Worm (Caenorhabditis elegans) whole organism, mixed stage, embryonic: ENCODE results near the gene jbts-14.

Experiments used
- bed-3 ChIP-seq: fragments of 200-800 bp; sonication (Bioruptor generic); optimal IDR thresholded peaks from 3 replicates; lab custom pipeline; 2018; ENCODE audit warnings: mild to moderate bottlenecking, missing genetic modification characterization, moderate library complexity, missing compliant biosample characterization
- blmp-1 ChIP-seq: fragments of 150-350 bp; optimal IDR thresholded peaks from 2 replicates; lab custom pipeline; 2014; ENCODE audit warnings: missing biosample characterization, missing genetic modification characterization
- ceh-43 ChIP-seq: fragments of 200-800 bp; sonication (Bioruptor generic); optimal IDR thresholded peaks from 2 replicates; lab custom pipeline; 2018; ENCODE audit warnings: mild to moderate bottlenecking, missing genetic modification characterization, moderate library complexity, missing compliant biosample characterization
- ceh-83 ChIP-seq: fragments of 200-800 bp; sonication (Bioruptor generic); optimal IDR thresholded peaks from 2 replicates; lab custom pipeline; 2018; ENCODE audit warnings: mild to moderate bottlenecking, missing genetic modification characterization, missing compliant biosample characterization
- ces-1 ChIP-seq: fragments of 150-350 bp; optimal IDR thresholded peaks from 2 replicates; lab custom pipeline; 2014; ENCODE audit warnings: missing biosample characterization, missing genetic modification reagents, missing genetic modification characterization
- cnd-1 ChIP-seq: fragments of 200-800 bp; sonication (Bioruptor generic); optimal IDR thresholded peaks from 2 replicates; lab custom pipeline; 2018; ENCODE audit warnings: mild to moderate bottlenecking, missing genetic modification characterization, missing compliant biosample characterization
- elt-3 ChIP-seq: fragments of 150-350 bp; optimal IDR thresholded peaks from 2 replicates; lab custom pipeline; 2014; ENCODE audit warnings: missing biosample characterization, missing genetic modification characterization
- flh-1 ChIP-seq: fragments of 200-800 bp; sonication (Bioruptor generic); optimal IDR thresholded peaks from 2 replicates; lab custom pipeline; 2018; ENCODE audit warnings: mild to moderate bottlenecking, missing genetic modification characterization, moderate library complexity, missing compliant biosample characterization
- ham-2 ChIP-seq: fragments of 200-800 bp; sonication (Bioruptor generic); optimal IDR thresholded peaks from 2 replicates; lab custom pipeline; 2018; ENCODE audit warnings: mild to moderate bottlenecking, missing genetic modification characterization, missing compliant biosample characterization
- hlh-1 ChIP-seq: fragments of 150-350 bp; optimal IDR thresholded peaks from 2 replicates; lab custom pipeline; 2014; ENCODE audit warnings: missing biosample characterization, missing genetic modification reagents, missing genetic modification characterization
- lin-13 ChIP-seq: fragments of 150-350 bp; optimal IDR thresholded peaks from 2 replicates; lab custom pipeline; 2014; ENCODE audit warnings: missing biosample characterization, missing genetic modification characterization
- lin-32 ChIP-seq: fragments of 200-800 bp; sonication (Bioruptor generic); optimal IDR thresholded peaks from 2 replicates; lab custom pipeline; 2018; ENCODE audit warnings: mild to moderate bottlenecking, missing genetic modification characterization, missing compliant biosample characterization
- lsy-2 ChIP-seq: fragments of 150-350 bp; optimal IDR thresholded peaks from 2 replicates; lab custom pipeline; 2014; ENCODE audit warnings: missing biosample characterization, missing genetic modification characterization
- mab-5 ChIP-seq: fragments of 150-350 bp; optimal IDR thresholded peaks from 2 replicates; lab custom pipeline; 2014; ENCODE audit warnings: missing biosample characterization, missing genetic modification characterization
- mep-1 ChIP-seq: fragments of 150-350 bp; optimal IDR thresholded peaks from 2 replicates; lab custom pipeline; 2017; ENCODE audit warnings: missing biosample characterization, missing genetic modification reagents, missing genetic modification characterization, inconsistent platforms
- mls-2 ChIP-seq: sonication (generic microtip); optimal IDR thresholded peaks from 2 replicates; lab custom pipeline; 2016; ENCODE audit warnings: mild to moderate bottlenecking, missing genetic modification characterization, moderate library complexity, missing compliant biosample characterization
- nhr-2 ChIP-seq: fragments of 150-350 bp; optimal IDR thresholded peaks from 2 replicates; lab custom pipeline; 2014; ENCODE audit warnings: missing biosample characterization, missing genetic modification characterization
- nhr-237 ChIP-seq: fragments of 150-350 bp; optimal IDR thresholded peaks from 2 replicates; lab custom pipeline; 2014; ENCODE audit warnings: missing biosample characterization, missing genetic modification characterization
- nhr-76 ChIP-seq: sonication (generic microtip); optimal IDR thresholded peaks from 2 replicates; lab custom pipeline; 2017; ENCODE audit warnings: missing biosample characterization, missing genetic modification characterization
- sem-2 ChIP-seq: fragments of 200-800 bp; sonication (Bioruptor generic); optimal IDR thresholded peaks from 2 replicates; lab custom pipeline; 2018; ENCODE audit warnings: mild to moderate bottlenecking, missing genetic modification characterization, missing compliant biosample characterization
- snpc-4 ChIP-seq: fragments of 150-350 bp; optimal IDR thresholded peaks from 2 replicates; lab custom pipeline; 2014; ENCODE audit warnings: missing biosample characterization, missing genetic modification characterization
- sptf-1 ChIP-seq: sonication (generic microtip); optimal IDR thresholded peaks from 2 replicates; lab custom pipeline; 2017; ENCODE audit warnings: mild to moderate bottlenecking, missing genetic modification characterization, moderate library complexity, missing compliant biosample characterization
- tbx-8 ChIP-seq: fragments of 200-800 bp; sonication (Bioruptor generic); optimal IDR thresholded peaks from 2 replicates; lab custom pipeline; 2018; ENCODE audit warnings: mild to moderate bottlenecking, missing genetic modification characterization, moderate library complexity, missing compliant biosample characterization
- unc-120 ChIP-seq: sonication (generic microtip); optimal IDR thresholded peaks from 2 replicates; lab custom pipeline; 2017; ENCODE audit warnings: missing genetic modification characterization, missing compliant biosample characterization; ENCODE audit not compliant: poor library complexity, severe bottlenecking
- unc-39 ChIP-seq: fragments of 150-350 bp; optimal IDR thresholded peaks from 2 replicates; lab custom pipeline; 2014; ENCODE audit warnings: missing biosample characterization, missing genetic modification characterization
- unc-62 ChIP-seq: fragments of 150-350 bp; optimal IDR thresholded peaks from 2 replicates; lab custom pipeline; 2014; ENCODE audit warnings: missing biosample characterization, missing genetic modification reagents, missing genetic modification characterization
- zip-8 ChIP-seq: fragments of 150-350 bp; optimal IDR thresholded peaks from 2 replicates; lab custom pipeline; 2014; ENCODE audit warnings: missing biosample characterization, missing genetic modification characterization
- ztf-11 ChIP-seq: fragments of 150-350 bp; optimal IDR thresholded peaks from 2 replicates; lab custom pipeline; 2014; ENCODE audit warnings: missing biosample characterization, missing genetic modification characterization

jbts-14 gene

DNA sequence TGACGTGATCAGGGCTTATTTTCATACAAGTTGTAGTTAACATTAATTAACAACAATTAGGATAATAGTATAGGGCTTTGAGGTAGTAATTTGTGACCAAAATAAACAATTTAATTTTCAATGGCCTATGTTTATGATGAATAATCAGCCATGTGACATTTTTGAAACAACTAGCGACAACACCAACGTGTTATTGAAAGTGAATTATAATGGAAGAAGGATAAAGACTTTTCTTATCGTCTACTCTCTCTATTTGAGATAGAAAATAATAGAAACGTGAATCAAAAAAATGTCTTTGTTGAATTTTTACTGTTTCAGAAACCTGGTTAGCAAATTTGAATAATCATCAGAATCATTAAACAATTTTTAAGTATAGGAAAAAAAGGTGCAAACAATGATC, 33.7 kb downstream of the jbts-14 start:
- no peak for TF ChIP-seq zip-8 (tag; lab: Kevin White, UChicago)
- no peak for TF ChIP-seq sptf-1 (tag; lab: Kevin White, UChicago)
- no peak for TF ChIP-seq cnd-1 (tag; lab: Kevin White, UChicago)
- TF ChIP-seq nhr-2 (tag; lab: Kevin White, UChicago): no peak
- TF ChIP-seq unc-62 (GFP tag; lab: Kevin White, UChicago): no peak
- no peak for TF ChIP-seq mab-5 (tag; lab: Kevin White, UChicago)
- TF ChIP-seq sem-2 (GFP tag; lab: Kevin White, UChicago): no peak
- no peak for TF ChIP-seq unc-39 (tag; lab: Kevin White, UChicago)
- TF ChIP-seq snpc-4 (tag; lab: Kevin White, UChicago): no peak
- no peak for TF ChIP-seq ztf-11 (tag; lab: Kevin White, UChicago)
- TF ChIP-seq mep-1: no peak
- TF ChIP-seq tbx-8 (GFP tag; lab: Kevin White, UChicago): no peak
- TF ChIP-seq ces-1 (GFP tag; lab: Kevin White, UChicago): no peak

DNA sequence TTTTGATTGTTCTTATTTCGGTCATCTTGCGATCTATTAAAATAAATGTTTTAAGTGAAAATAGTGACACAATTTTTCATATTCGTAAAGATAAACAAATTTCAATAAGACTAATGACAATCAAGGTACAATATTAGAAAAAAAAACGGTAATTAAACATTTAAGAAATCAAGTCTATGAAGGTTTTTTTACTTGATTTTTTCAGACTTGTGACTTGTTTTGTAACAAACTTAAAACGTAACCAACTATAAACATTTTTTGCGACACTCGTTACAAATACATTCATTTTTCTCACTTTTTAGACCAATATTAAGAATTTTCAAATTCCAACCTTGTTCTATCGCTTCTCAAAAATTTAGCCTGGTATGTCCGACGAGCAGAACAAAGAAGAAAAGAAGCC, 35.3 kb downstream of the jbts-14 start, which contains the start of gene M02D8.2:
Gene M02D8.2, plus strand, starts transcription at position 301 of the 400 bp plus-strand sequence.
- TF ChIP-seq sptf-1 (tag; lab: Kevin White, UChicago) (no peak), cnd-1 (tag; lab: Kevin White, UChicago) (no peak), lin-32 (GFP tag; lab: Kevin White, UChicago) (no peak), flh-1 (GFP tag; lab: Kevin White, UChicago) (no peak), ztf-11 (tag; lab: Kevin White, UChicago) (no peak), unc-62 (GFP tag; lab: Kevin White, UChicago) (no peak), ces-1 (GFP tag; lab: Kevin White, UChicago) (no peak), nhr-76 (tag; lab: Kevin White, UChicago) (no peak), blmp-1 (tag; lab: Kevin White, UChicago) (no peak), mls-2 (tag; lab: Kevin White, UChicago) (no peak), mab-5 (tag; lab: Kevin White, UChicago) (no peak), snpc-4 (tag; lab: Kevin White, UChicago) (no peak), elt-3 (tag; lab: Kevin White, UChicago) (no peak), unc-120 (tag; lab: Kevin White, UChicago) (no peak)

DNA sequence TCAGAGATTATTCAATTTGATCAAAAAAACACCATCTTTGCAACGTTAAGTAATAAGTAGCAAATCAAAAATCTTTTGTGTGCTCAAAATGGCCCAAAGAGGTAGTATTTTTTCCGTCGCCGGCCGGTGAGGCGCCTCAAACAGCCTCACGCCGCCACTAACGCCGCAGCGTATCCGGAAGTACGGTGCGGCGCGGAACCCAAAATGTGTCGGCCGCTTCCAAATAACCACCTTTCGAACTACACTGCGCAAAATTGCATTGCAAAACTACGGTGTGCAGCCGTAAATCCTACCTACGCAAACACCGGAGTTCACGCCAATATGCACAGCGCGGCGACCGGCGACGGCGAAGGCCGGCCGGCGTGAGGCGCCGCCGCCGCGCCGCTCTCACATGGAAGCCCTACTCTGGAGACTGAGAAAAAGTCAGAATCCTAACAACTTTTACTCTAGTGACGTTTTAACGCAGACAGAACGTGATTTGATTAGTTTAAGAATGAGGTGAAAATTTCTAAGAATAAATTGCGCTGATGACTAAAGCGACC, 37.6 kb downstream of the jbts-14 start:
- TF ChIP-seq ham-2 (GFP tag; lab: Kevin White, UChicago) (no peak), ztf-11 (tag; lab: Kevin White, UChicago) (no peak), snpc-4 (tag; lab: Kevin White, UChicago) (no peak), cnd-1 (tag; lab: Kevin White, UChicago) (no peak), mls-2 (tag; lab: Kevin White, UChicago) (no peak), lin-32 (GFP tag; lab: Kevin White, UChicago) (no peak), nhr-237 (no peak), tbx-8 (GFP tag; lab: Kevin White, UChicago) (no peak)

DNA sequence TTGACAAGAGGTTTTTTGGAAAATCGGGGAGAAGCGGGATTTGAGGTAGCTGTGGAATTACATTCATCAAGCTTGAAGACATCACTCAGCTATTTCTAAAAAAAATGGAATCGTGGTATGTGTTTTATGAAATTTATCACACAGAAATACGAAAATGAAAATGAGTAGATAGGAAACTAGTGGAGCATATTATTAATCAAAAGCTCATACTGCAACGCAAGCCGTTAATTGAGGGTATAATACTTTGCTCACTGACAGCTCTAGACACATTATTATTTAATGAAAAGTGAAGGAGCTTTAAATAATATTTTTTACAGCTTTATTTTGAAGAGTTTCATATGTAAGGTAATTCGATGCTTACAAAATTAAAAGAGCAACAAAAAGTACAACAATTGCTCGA, 38.8 kb downstream of the jbts-14 start, which contains the start of gene M02D8.7:
Gene M02D8.7, minus strand, starts transcription at position 101 of the 400 bp plus-strand sequence.
- TF ChIP-seq nhr-237 (no peak), sem-2 (GFP tag; lab: Kevin White, UChicago) (no peak), ham-2 (GFP tag; lab: Kevin White, UChicago) (no peak)

DNA sequence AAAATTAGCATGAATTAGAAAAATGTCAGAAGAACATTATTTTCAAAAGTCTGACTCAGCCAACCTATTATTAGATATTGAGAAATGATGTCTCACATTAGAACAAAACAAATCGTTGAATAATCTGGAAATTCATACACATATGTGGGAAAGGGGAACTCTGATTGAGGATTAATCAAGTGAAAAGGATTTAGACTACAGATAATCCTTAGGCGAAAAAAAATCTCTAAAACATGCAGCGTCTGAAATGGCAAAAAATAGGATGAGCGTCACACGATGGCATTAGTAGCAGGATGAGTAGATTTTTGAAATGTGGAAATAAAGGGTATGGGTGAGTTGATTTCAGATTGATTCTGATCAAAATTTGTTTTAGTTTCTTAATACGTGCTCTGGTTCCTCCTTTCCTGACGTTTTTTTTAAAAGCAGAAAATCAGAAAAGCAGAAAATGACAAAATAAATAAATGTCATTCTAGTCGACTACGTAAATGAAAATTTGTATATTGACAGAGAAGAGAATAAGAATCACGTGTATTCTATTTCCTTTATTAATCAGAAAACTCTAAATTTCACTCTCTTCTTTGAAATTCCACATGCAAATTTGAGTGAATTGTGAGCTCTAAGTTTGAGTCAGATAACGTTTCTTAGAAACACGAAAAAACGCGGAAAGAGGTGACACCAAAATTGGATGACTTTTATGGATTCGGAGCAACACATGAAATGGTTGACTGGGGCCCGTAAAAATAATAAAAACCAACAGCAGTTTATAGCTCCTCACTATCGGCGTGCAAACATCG, 40.3 kb downstream of the jbts-14 start:
- no peak for TF ChIP-seq unc-120 (tag; lab: Kevin White, UChicago)
- no peak for TF ChIP-seq bed-3
- TF ChIP-seq cnd-1 (tag; lab: Kevin White, UChicago): no peak

DNA sequence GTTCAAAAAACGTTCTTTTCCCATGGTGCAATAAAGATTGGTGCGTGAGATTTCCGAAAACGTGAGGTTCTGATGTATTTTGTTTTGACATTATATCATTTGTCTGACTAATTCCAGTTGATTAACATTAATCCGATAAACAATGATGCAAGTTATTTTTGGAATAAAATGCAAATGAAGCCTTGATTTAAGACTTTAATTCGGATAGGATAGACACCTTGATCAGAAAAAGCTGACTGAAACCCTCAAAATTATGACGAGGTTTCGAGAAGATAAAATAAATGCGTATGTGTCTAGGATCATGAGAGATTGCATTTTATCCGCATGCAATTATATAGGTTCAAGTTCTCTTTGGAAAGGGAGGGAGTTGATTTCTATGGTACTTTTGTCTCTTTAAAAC, 41.4 kb downstream of the jbts-14 start:
- TF ChIP-seq sem-2 (GFP tag; lab: Kevin White, UChicago) (no peak), mls-2 (tag; lab: Kevin White, UChicago) (no peak), flh-1 (GFP tag; lab: Kevin White, UChicago) (no peak), ztf-11 (tag; lab: Kevin White, UChicago) (no peak), mep-1 (no peak), lin-13 (tag; lab: Kevin White, UChicago) (no peak), nhr-76 (tag; lab: Kevin White, UChicago) (no peak), lin-32 (GFP tag; lab: Kevin White, UChicago) (no peak), hlh-1 (no peak), cnd-1 (tag; lab: Kevin White, UChicago) (no peak), ceh-43 (GFP tag; lab: Kevin White, UChicago) (no peak), unc-62 (GFP tag; lab: Kevin White, UChicago) (no peak), ceh-83 (no peak), lsy-2 (no peak), tbx-8 (GFP tag; lab: Kevin White, UChicago) (no peak), nhr-2 (tag; lab: Kevin White, UChicago) (no peak), sptf-1 (tag; lab: Kevin White, UChicago) (no peak), unc-39 (tag; lab: Kevin White, UChicago) (no peak), snpc-4 (tag; lab: Kevin White, UChicago) (no peak)
